Fruit fly (Drosophila melanogaster): ENCODE measurements around the gene CG6996.

DNA sequence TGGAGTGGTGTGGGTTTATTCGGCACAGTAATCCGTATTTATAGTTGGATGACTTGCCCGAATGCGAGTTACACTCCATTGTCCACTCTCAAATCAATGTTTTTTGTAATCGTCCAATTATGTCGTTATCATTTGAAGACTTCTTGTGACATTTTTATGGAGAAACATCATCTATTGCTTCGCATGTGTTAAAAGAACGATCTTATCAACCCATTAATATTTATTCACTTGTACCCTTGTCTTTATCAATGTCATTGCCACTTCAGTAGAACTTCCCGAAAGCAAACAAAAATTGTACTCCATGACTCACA, 13.6 kb upstream of the CG6996 start:
- no peak for TF ChIP-seq sv (GFP tag; optimal IDR thresholded peaks at IDR 0.05)
- TF ChIP-seq br (GFP tag; optimal IDR thresholded peaks at IDR 0.05) = no peak

Measured in whole organism, wandering third instar larva.